Fruit fly (Drosophila melanogaster): ENCODE measurements around the gene Peritrophin-15b.
A peak's percentile ranks its signal among the peaks of the same experiment; 100 is the strongest.

Peritrophin-15b gene

DNA sequence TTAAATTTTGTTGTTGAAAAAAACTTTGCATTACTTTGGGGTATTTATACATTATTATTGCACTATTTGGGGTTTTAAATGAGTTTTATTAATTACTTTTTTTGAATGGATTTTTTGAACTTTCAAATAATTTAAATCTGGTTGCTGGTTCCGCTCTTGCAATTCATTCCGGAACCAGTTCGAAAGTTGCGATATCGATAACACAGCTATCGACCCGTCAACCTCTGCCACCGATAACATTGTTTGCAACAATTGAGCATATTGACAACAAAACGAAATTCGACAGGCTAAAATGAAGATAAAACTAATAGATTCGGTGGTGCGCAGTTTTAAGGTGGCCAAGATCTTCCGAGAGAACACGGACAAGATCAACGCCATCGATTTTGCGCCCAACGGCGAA is 20.5 kb downstream of the Peritrophin-15b start, which contains the start of gene Wdr82 (continued):
- TF ChIP-seq pb (GFP tag; optimal IDR thresholded peaks at IDR 0.05) (no peak), wor (GFP tag; IDR thresholded peaks at IDR 0.05) (no peak), CG7987 (GFP tag; optimal IDR thresholded peaks at IDR 0.05) (no peak), sna (GFP tag; IDR thresholded peaks at IDR 0.05; ENCODE audit: partially characterized antibody) (peak; percentile 73), dimm (GFP tag; IDR thresholded peaks at IDR 0.05) (no peak), zf30C (GFP tag; optimal IDR thresholded peaks at IDR 0.05) (no peak), CG15696 (tag; optimal IDR thresholded peaks at IDR 0.05) (no peak), danr (GFP tag; IDR thresholded peaks at IDR 0.05) (no peak), CG10543 (GFP tag; optimal IDR thresholded peaks at IDR 0.05) (no peak), CG8765 (GFP tag; IDR thresholded peaks at IDR 0.05) (no peak), Gsc (GFP tag; IDR thresholded peaks at IDR 0.05) (no peak), CG7786 (GFP tag; optimal IDR thresholded peaks at IDR 0.05) (no peak), fd96Cb (tag; optimal IDR thresholded peaks at IDR 0.05) (no peak), CG6654 (GFP tag; optimal IDR thresholded peaks at IDR 0.05) (no peak), tll (GFP tag; optimal IDR thresholded peaks at IDR 0.05) (no peak), fru (optimal IDR thresholded peaks at IDR 0.05) (no peak), B-H2 (GFP tag; optimal IDR thresholded peaks at IDR 0.05) (no peak), CoRest (tag; optimal IDR thresholded peaks at IDR 0.05) (no peak), Ptx1 (GFP tag; IDR thresholded peaks at IDR 0.05) (no peak), slou (GFP tag; optimal IDR thresholded peaks at IDR 0.05) (no peak), Awh (GFP tag; IDR thresholded peaks at IDR 0.05) (no peak), Atf3 (GFP tag; optimal IDR thresholded peaks at IDR 0.05) (no peak), fd102C (GFP tag; optimal IDR thresholded peaks at IDR 0.05) (no peak), ac (GFP tag; optimal IDR thresholded peaks at IDR 0.05) (no peak), gro (GFP tag; optimal IDR thresholded peaks at IDR 0.05) (no peak), CG30020 (tag; optimal IDR thresholded peaks at IDR 0.05) (no peak), luna (GFP tag; optimal IDR thresholded peaks at IDR 0.05) (no peak), CG12391 (tag; optimal IDR thresholded peaks at IDR 0.05) (no peak), CG30431 (GFP tag; optimal IDR thresholded peaks at IDR 0.05) (no peak), CG13424 (tag; optimal IDR thresholded peaks at IDR 0.05) (no peak), CG1647 (GFP tag; optimal IDR thresholded peaks at IDR 0.05) (no peak), CG33557 (GFP tag; optimal IDR thresholded peaks at IDR 0.05) (no peak), CG12155 (GFP tag; optimal IDR thresholded peaks at IDR 0.05) (no peak), Nf-YC (tag; optimal IDR thresholded peaks at IDR 0.05) (no peak), Hand (GFP tag; optimal IDR thresholded peaks at IDR 0.05) (no peak), sens-2 (GFP tag; IDR thresholded peaks at IDR 0.05) (no peak), CG18764 (GFP tag; optimal IDR thresholded peaks at IDR 0.05) (no peak), toy (GFP tag; IDR thresholded peaks at IDR 0.05) (no peak), dati (GFP tag; IDR thresholded peaks at IDR 0.05) (no peak), sc (optimal IDR thresholded peaks at IDR 0.05) (no peak), sc (GFP tag; optimal IDR thresholded peaks at IDR 0.05) (no peak), da (GFP tag; optimal IDR thresholded peaks at IDR 0.05) (no peak), slp2 (GFP tag; optimal IDR thresholded peaks at IDR 0.05) (no peak), Dip2 (GFP tag; IDR thresholded peaks at IDR 0.05) (no peak), CG6683 (GFP tag; optimal IDR thresholded peaks at IDR 0.05) (no peak), CG8089 (GFP tag; optimal IDR thresholded peaks at IDR 0.05) (no peak), CG15601 (tag; optimal IDR thresholded peaks at IDR 0.05) (no peak), CG4820 (GFP tag; optimal IDR thresholded peaks at IDR 0.05) (no peak), Usf (GFP tag; optimal IDR thresholded peaks at IDR 0.05) (no peak), oc (tag; optimal IDR thresholded peaks at IDR 0.05) (no peak), Elba2 (GFP tag; optimal IDR thresholded peaks at IDR 0.05) (no peak), CG11093 (GFP tag; IDR thresholded peaks at IDR 0.05) (no peak), ash1 (GFP tag; optimal IDR thresholded peaks at IDR 0.05) (no peak)
